Worm (Caenorhabditis elegans) whole organism, L2 larva: ENCODE measurements around the gene F36H9.7.

Experiments
- F13H6.1 ChIP-seq: sonication (generic microtip); optimal IDR thresholded peaks from 2 replicates; lab custom pipeline; 2016; ENCODE audit warnings: missing genetic modification characterization, missing compliant biosample characterization
- R02D3.7 ChIP-seq: fragments of 150-350 bp; optimal IDR thresholded peaks from 2 replicates; lab custom pipeline; 2014; ENCODE audit warnings: missing biosample characterization, missing genetic modification characterization
- Y55F3AM.14 ChIP-seq: fragments of 200-800 bp; sonication (Bioruptor generic); optimal IDR thresholded peaks from 2 replicates; lab custom pipeline; 2018; ENCODE audit warnings: mild to moderate bottlenecking, missing genetic modification characterization, missing compliant biosample characterization
- ZK546.5 ChIP-seq: sonication (generic microtip); optimal IDR thresholded peaks from 2 replicates; lab custom pipeline; 2017; ENCODE audit warnings: missing biosample characterization, missing genetic modification characterization
- alr-1 ChIP-seq: fragments of 150-350 bp; optimal IDR thresholded peaks from 2 replicates; lab custom pipeline; 2014; ENCODE audit warnings: missing biosample characterization, missing genetic modification characterization
- aly-2 ChIP-seq: fragments of 150-350 bp; optimal IDR thresholded peaks from 2 replicates; lab custom pipeline; 2014; ENCODE audit warnings: missing biosample characterization, missing genetic modification characterization
- ama-1 ChIP-seq: fragments of 150-350 bp; optimal IDR thresholded peaks from 2 replicates; lab custom pipeline; 2018; ENCODE audit warnings: inconsistent platforms
- blmp-1 ChIP-seq: sonication (generic microtip); optimal IDR thresholded peaks from 2 replicates; lab custom pipeline; 2017; ENCODE audit warnings: missing genetic modification characterization, mild to moderate bottlenecking, missing compliant biosample characterization, antibody characterized with exemption, moderate library complexity; ENCODE audit not compliant: insufficient read depth
- ceh-82 ChIP-seq: fragments of 150-350 bp; optimal IDR thresholded peaks from 2 replicates; lab custom pipeline; 2014; ENCODE audit warnings: missing biosample characterization, missing genetic modification characterization
- crh-2 ChIP-seq: sonication (generic microtip); optimal IDR thresholded peaks from 2 replicates; lab custom pipeline; 2017; ENCODE audit warnings: missing biosample characterization, missing genetic modification characterization
- dmd-4 ChIP-seq: sonication (generic microtip); optimal IDR thresholded peaks from 2 replicates; lab custom pipeline; 2017; ENCODE audit warnings: missing biosample characterization, missing genetic modification characterization
- egl-27 ChIP-seq: sonication (generic microtip); optimal IDR thresholded peaks from 3 replicates; lab custom pipeline; 2017; ENCODE audit warnings: missing biosample characterization, missing genetic modification reagents, missing genetic modification characterization
- elt-1 ChIP-seq: fragments of 150-350 bp; optimal IDR thresholded peaks from 2 replicates; lab custom pipeline; 2014; ENCODE audit warnings: missing biosample characterization, missing genetic modification characterization
- elt-3 ChIP-seq: sonication (generic microtip); optimal IDR thresholded peaks from 2 replicates; lab custom pipeline; 2017; ENCODE audit warnings: missing biosample characterization, missing genetic modification characterization
- fos-1 ChIP-seq: fragments of 150-350 bp; optimal IDR thresholded peaks from 2 replicates; lab custom pipeline; 2014; ENCODE audit warnings: missing biosample characterization, missing genetic modification characterization
- lin-11 ChIP-seq: fragments of 150-350 bp; sonication (generic microtip); optimal IDR thresholded peaks from 2 replicates; lab custom pipeline; 2014; ENCODE audit warnings: missing biosample characterization, missing genetic modification characterization, inconsistent platforms, mixed read lengths
- lin-13 ChIP-seq: fragments of 150-350 bp; optimal IDR thresholded peaks from 2 replicates; lab custom pipeline; 2014; ENCODE audit warnings: missing biosample characterization, missing genetic modification reagents, missing genetic modification characterization
- lsy-2 ChIP-seq, 2 experiments: fragments of 150-350 bp in 1 of 2; sonication (generic microtip) in 1 of 2; optimal IDR thresholded peaks; 2 replicates each; lab custom pipeline; 2014 to 2017; ENCODE audit warnings: missing biosample characterization in 2 of 2, missing genetic modification characterization in 2 of 2
- mbf-1 ChIP-seq: sonication (generic microtip); optimal IDR thresholded peaks from 2 replicates; lab custom pipeline; 2017; ENCODE audit warnings: missing biosample characterization, missing genetic modification characterization
- mdl-1 ChIP-seq, 2 experiments: fragments of 150-350 bp in 1 of 2; sonication (generic microtip) in 1 of 2; optimal IDR thresholded peaks; 2 replicates each; lab custom pipeline; 2017; ENCODE audit warnings: missing biosample characterization in 2 of 2, missing genetic modification characterization in 2 of 2
- nhr-10 ChIP-seq: sonication (generic microtip); optimal IDR thresholded peaks from 2 replicates; lab custom pipeline; 2017; ENCODE audit warnings: missing biosample characterization, missing genetic modification characterization
- nhr-12 ChIP-seq: fragments of 150-350 bp; optimal IDR thresholded peaks from 2 replicates; lab custom pipeline; 2014; ENCODE audit warnings: missing biosample characterization, missing genetic modification characterization
- nhr-129 ChIP-seq: fragments of 150-350 bp; optimal IDR thresholded peaks from 2 replicates; lab custom pipeline; 2014; ENCODE audit warnings: missing biosample characterization, missing genetic modification characterization
- nhr-21 ChIP-seq: fragments of 150-350 bp; optimal IDR thresholded peaks from 2 replicates; lab custom pipeline; 2014; ENCODE audit warnings: missing biosample characterization, missing genetic modification characterization
- nhr-23 ChIP-seq: fragments of 150-350 bp; optimal IDR thresholded peaks from 2 replicates; lab custom pipeline; 2014; ENCODE audit warnings: missing biosample characterization, missing genetic modification reagents, missing genetic modification characterization
- nhr-237 ChIP-seq: fragments of 150-350 bp; optimal IDR thresholded peaks from 2 replicates; lab custom pipeline; 2014; ENCODE audit warnings: missing biosample characterization, missing genetic modification characterization
- nhr-25 ChIP-seq: fragments of 150-350 bp; sonication (generic microtip); optimal IDR thresholded peaks from 3 replicates; lab custom pipeline; 2014; ENCODE audit warnings: missing biosample characterization, missing genetic modification characterization
- peb-1 ChIP-seq: fragments of 150-350 bp; optimal IDR thresholded peaks from 2 replicates; lab custom pipeline; 2014; ENCODE audit warnings: missing biosample characterization, missing genetic modification characterization
- sem-4 ChIP-seq: fragments of 150-350 bp; optimal IDR thresholded peaks from 2 replicates; lab custom pipeline; 2014; ENCODE audit warnings: missing biosample characterization, missing genetic modification reagents, missing genetic modification characterization
- skn-1 ChIP-seq: sonication (generic microtip); optimal IDR thresholded peaks from 2 replicates; lab custom pipeline; 2017; ENCODE audit warnings: missing biosample characterization, missing genetic modification characterization
- sma-3 ChIP-seq: sonication (generic microtip); optimal IDR thresholded peaks from 2 replicates; lab custom pipeline; 2016; ENCODE audit warnings: missing genetic modification reagents, missing genetic modification characterization, missing compliant biosample characterization
- sma-9 ChIP-seq, 2 experiments: fragments of 150-350 bp in 1 of 2; sonication (generic microtip) in 1 of 2; optimal IDR thresholded peaks; 2 replicates each; lab custom pipeline; 2014 to 2016; ENCODE audit warnings: missing genetic modification characterization in 2 of 2, mild to moderate bottlenecking in 1 of 2, missing biosample characterization in 1 of 2, missing compliant biosample characterization in 1 of 2, missing genetic modification reagents in 1 of 2, moderate library complexity in 1 of 2
- snpc-4 ChIP-seq: fragments of 150-350 bp; optimal IDR thresholded peaks from 2 replicates; lab custom pipeline; 2014; ENCODE audit warnings: missing biosample characterization, missing genetic modification characterization
- unc-55 ChIP-seq: fragments of 150-350 bp; sonication (generic microtip); optimal IDR thresholded peaks from 3 replicates; lab custom pipeline; 2014; ENCODE audit warnings: missing biosample characterization, missing genetic modification reagents, missing genetic modification characterization
- zag-1 ChIP-seq: fragments of 150-350 bp; optimal IDR thresholded peaks from 2 replicates; lab custom pipeline; 2014; ENCODE audit warnings: missing biosample characterization, missing genetic modification characterization
- ztf-1 ChIP-seq: fragments of 200-800 bp; sonication (Bioruptor generic); conservative IDR thresholded peaks from 2 replicates; pipeline ENCODE4 v1.3.6; 2022; ENCODE audit warnings: missing genetic modification characterization, missing compliant biosample characterization
- ztf-11 ChIP-seq: sonication (generic microtip); optimal IDR thresholded peaks from 2 replicates; lab custom pipeline; 2017; ENCODE audit warnings: missing biosample characterization, missing genetic modification characterization

Gene F36H9.7

DNA sequence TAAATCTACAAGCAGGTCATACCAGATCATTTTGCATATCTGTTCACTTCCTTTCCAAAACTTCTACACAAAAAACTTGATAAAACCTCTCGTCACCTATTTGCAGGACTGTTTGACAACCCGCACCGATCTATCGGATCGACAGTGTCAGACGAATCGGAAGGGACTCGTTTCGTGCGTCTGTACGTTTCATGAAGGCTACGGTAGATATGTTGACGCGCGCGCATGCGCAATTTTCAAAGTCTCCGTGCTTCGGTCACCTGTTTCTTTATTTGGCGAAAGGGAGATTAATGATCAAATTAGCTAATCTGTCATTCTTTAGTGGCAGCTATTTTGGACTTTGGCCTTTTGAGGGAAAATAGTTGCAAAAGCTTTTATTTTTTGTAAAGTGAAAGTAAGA, 14.8 kb upstream of the F36H9.7 start:
- peak; percentile 3 for TF ChIP-seq sem-4
- no peak for TF ChIP-seq lsy-2 (tag; optimal IDR thresholded peaks at IDR 0.05; lab: Kevin White, UChicago)
- TF ChIP-seq blmp-1: peak; percentile 59
- TF ChIP-seq sma-3 (GFP tag; lab: Kevin White, UChicago): peak; percentile 26
- no peak for TF ChIP-seq Y55F3AM.14
- peak; percentile 78 for TF ChIP-seq nhr-21 (tag; lab: Kevin White, UChicago)
- TF ChIP-seq nhr-25 (tag; lab: Kevin White, UChicago): peak; percentile 76

ce11 chrV:1788157-1788556, 13.4 kb upstream of the F36H9.7 start, which contains the start of gene F36H9.2:
TSS of gene F36H9.2 (plus strand) at chrV:1788457.
- TF ChIP-seq ztf-1 (GFP tag; lab: Robert Waterston, UW) (no peak), blmp-1 (no peak), nhr-21 (tag; lab: Kevin White, UChicago) (no peak), nhr-10 (tag; lab: Kevin White, UChicago) (no peak), lin-13 (GFP tag; lab: Kevin White, UChicago) (no peak), alr-1 (tag; lab: Kevin White, UChicago) (no peak), ztf-11 (tag; lab: Kevin White, UChicago) (no peak), sem-4 (no peak), nhr-129 (tag; lab: Kevin White, UChicago) (no peak), zag-1 (tag; lab: Kevin White, UChicago) (no peak), dmd-4 (no peak), mdl-1 (tag; optimal IDR thresholded peaks at IDR 0.05; lab: Kevin White, UChicago) (no peak), nhr-237 (tag; lab: Kevin White, UChicago) (no peak), egl-27 (tag; lab: Kevin White, UChicago) (no peak), fos-1 (no peak)

ce11 chrV:1781922-1782321, 7.2 kb upstream of the F36H9.7 start, which contains the start of gene F36H9.5:
TSS of gene F36H9.5 (minus strand) at chrV:1782022.
- TF ChIP-seq nhr-12: no peak
- TF ChIP-seq crh-2 (tag; lab: Kevin White, UChicago): no peak
- TF ChIP-seq mbf-1: no peak
- TF ChIP-seq nhr-25 (tag; lab: Kevin White, UChicago): no peak
- no peak for TF ChIP-seq lin-11
- no peak for TF ChIP-seq sma-9 (GFP tag; optimal IDR thresholded peaks at IDR 0.05; lab: Kevin White, UChicago)
- TF ChIP-seq sma-9 (tag; optimal IDR thresholded peaks at IDR 0.05; lab: Kevin White, UChicago): no peak
- no peak for TF ChIP-seq fos-1
- no peak for TF ChIP-seq ZK546.5 (tag; lab: Kevin White, UChicago)
- no peak for TF ChIP-seq elt-1 (tag; lab: Kevin White, UChicago)
- TF ChIP-seq peb-1 (tag; lab: Kevin White, UChicago): no peak
- no peak for TF ChIP-seq nhr-21 (tag; lab: Kevin White, UChicago)
- no peak for TF ChIP-seq blmp-1
- TF ChIP-seq Y55F3AM.14: no peak
- TF ChIP-seq ama-1: no peak
- TF ChIP-seq sma-3 (GFP tag; lab: Kevin White, UChicago): no peak
- TF ChIP-seq alr-1 (tag; lab: Kevin White, UChicago): no peak
- TF ChIP-seq unc-55 (GFP tag; lab: Kevin White, UChicago): no peak
- no peak for TF ChIP-seq zag-1 (tag; lab: Kevin White, UChicago)

ce11 chrV:1779994-1780393, 5.3 kb upstream of the F36H9.7 start:
- no peak for TF ChIP-seq aly-2 (tag; lab: Kevin White, UChicago)
- no peak for TF ChIP-seq skn-1 (tag; lab: Kevin White, UChicago)
- TF ChIP-seq sem-4: no peak
- TF ChIP-seq peb-1 (tag; lab: Kevin White, UChicago): no peak
- TF ChIP-seq ceh-82: no peak

ce11 chrV:1779136-1779535, 4.4 kb upstream of the F36H9.7 start, which contains the start of gene F36H9.4:
TSS of gene F36H9.4 (minus strand) at chrV:1779236.
- TF ChIP-seq snpc-4 (no peak), ceh-82 (no peak), egl-27 (tag; lab: Kevin White, UChicago) (no peak), ztf-11 (tag; lab: Kevin White, UChicago) (no peak), dmd-4 (no peak), lsy-2 (tag; optimal IDR thresholded peaks at IDR 0.05; lab: Kevin White, UChicago) (no peak), nhr-237 (tag; lab: Kevin White, UChicago) (no peak), ztf-1 (GFP tag; lab: Robert Waterston, UW) (no peak), elt-3 (tag; lab: Kevin White, UChicago) (no peak), zag-1 (tag; lab: Kevin White, UChicago) (no peak), nhr-23 (tag; lab: Kevin White, UChicago) (no peak), F13H6.1 (tag; lab: Kevin White, UChicago) (no peak), fos-1 (no peak), R02D3.7 (tag; lab: Kevin White, UChicago) (no peak), ZK546.5 (tag; lab: Kevin White, UChicago) (no peak)
